Worm (Caenorhabditis elegans) whole organism, L3 larva: ENCODE data around the gene C35D10.7.
A peak's percentile ranks its signal among the peaks of the same experiment; 100 is the strongest.

Experiments used
- R02D3.7 ChIP-seq: fragments of 150-350 bp; optimal IDR thresholded peaks from 2 replicates; lab custom pipeline; 2014; ENCODE audit warnings: missing biosample characterization, missing genetic modification characterization
- aly-2 ChIP-seq: fragments of 150-350 bp; optimal IDR thresholded peaks from 2 replicates; lab custom pipeline; 2014; ENCODE audit warnings: missing biosample characterization, missing genetic modification characterization
- ama-1 ChIP-seq: fragments of 150-350 bp; optimal IDR thresholded peaks from 2 replicates; lab custom pipeline; 2018
- ceh-16 ChIP-seq: sonication (generic microtip); optimal IDR thresholded peaks from 2 replicates; lab custom pipeline; 2017; ENCODE audit warnings: missing biosample characterization, missing genetic modification characterization
- ceh-28 ChIP-seq: fragments of 150-350 bp; optimal IDR thresholded peaks from 2 replicates; lab custom pipeline; 2014; ENCODE audit warnings: missing biosample characterization, missing genetic modification reagents, missing genetic modification characterization
- ceh-82 ChIP-seq: fragments of 150-350 bp; optimal IDR thresholded peaks from 2 replicates; lab custom pipeline; 2014; ENCODE audit warnings: missing biosample characterization, missing genetic modification characterization
- ceh-9 ChIP-seq: sonication (generic microtip); optimal IDR thresholded peaks from 2 replicates; lab custom pipeline; 2018; ENCODE audit warnings: missing biosample characterization, missing genetic modification characterization
- daf-12 ChIP-seq: fragments of 150-350 bp; optimal IDR thresholded peaks from 2 replicates; lab custom pipeline; 2014; ENCODE audit warnings: missing biosample characterization, missing genetic modification reagents, missing genetic modification characterization
- egl-27 ChIP-seq: sonication (generic microtip); optimal IDR thresholded peaks from 4 replicates; lab custom pipeline; 2017; ENCODE audit warnings: missing biosample characterization, missing genetic modification reagents, missing genetic modification characterization
- egl-5 ChIP-seq: fragments of 150-350 bp; optimal IDR thresholded peaks from 2 replicates; lab custom pipeline; 2017; ENCODE audit warnings: missing biosample characterization, missing genetic modification reagents, missing genetic modification characterization, inconsistent platforms
- elt-1 ChIP-seq: fragments of 150-350 bp; optimal IDR thresholded peaks from 2 replicates; lab custom pipeline; 2014; ENCODE audit warnings: missing biosample characterization, missing genetic modification characterization
- elt-3 ChIP-seq, 3 experiments: fragments of 150-350 bp in 1 of 3; sonication (generic microtip) in 2 of 3; optimal IDR thresholded peaks; 2 replicates in 2 of 3; 4 replicates in 1 of 3; lab custom pipeline; 2014 to 2017; ENCODE audit warnings: missing biosample characterization in 3 of 3, missing genetic modification characterization in 3 of 3
- eor-1 ChIP-seq, 2 experiments: fragments of 150-350 bp; optimal IDR thresholded peaks; 2 replicates each; lab custom pipeline; 2014 to 2018; ENCODE audit warnings: missing biosample characterization in 2 of 2, missing genetic modification characterization in 2 of 2
- fkh-10 ChIP-seq: sonication (generic microtip); optimal IDR thresholded peaks from 2 replicates; lab custom pipeline; 2017; ENCODE audit warnings: missing biosample characterization, missing genetic modification reagents, missing genetic modification characterization
- fos-1 ChIP-seq: fragments of 150-350 bp; optimal IDR thresholded peaks from 2 replicates; lab custom pipeline; 2014; ENCODE audit warnings: missing biosample characterization, missing genetic modification characterization
- hmg-11 ChIP-seq: sonication (generic microtip); optimal IDR thresholded peaks from 2 replicates; lab custom pipeline; 2016; ENCODE audit warnings: missing genetic modification characterization, missing compliant biosample characterization
- jun-1 ChIP-seq: fragments of 150-350 bp; optimal IDR thresholded peaks from 2 replicates; lab custom pipeline; 2014; ENCODE audit warnings: missing biosample characterization, missing genetic modification reagents, missing genetic modification characterization
- lin-15B ChIP-seq: fragments of 150-350 bp; optimal IDR thresholded peaks from 2 replicates; lab custom pipeline; 2014; ENCODE audit warnings: missing biosample characterization, missing genetic modification characterization
- lin-39 ChIP-seq: fragments of 150-350 bp; optimal IDR thresholded peaks from 2 replicates; lab custom pipeline; 2018; ENCODE audit warnings: missing biosample characterization, missing genetic modification reagents, missing genetic modification characterization
- lsy-12 ChIP-seq: sonication (generic microtip); optimal IDR thresholded peaks from 2 replicates; lab custom pipeline; 2016; ENCODE audit warnings: mild to moderate bottlenecking, missing genetic modification characterization, missing compliant biosample characterization
- mdl-1 ChIP-seq: fragments of 150-350 bp; optimal IDR thresholded peaks from 2 replicates; lab custom pipeline; 2014; ENCODE audit warnings: missing biosample characterization, missing genetic modification characterization
- mml-1 ChIP-seq: fragments of 150-350 bp; sonication (generic microtip); optimal IDR thresholded peaks from 3 replicates; lab custom pipeline; 2014; ENCODE audit warnings: missing biosample characterization, missing genetic modification characterization
- nfya-1 ChIP-seq: sonication (generic microtip); optimal IDR thresholded peaks from 2 replicates; lab custom pipeline; 2017; ENCODE audit warnings: missing genetic modification characterization, mild to moderate bottlenecking, missing compliant biosample characterization, antibody characterized with exemption, moderate library complexity; ENCODE audit not compliant: insufficient read depth
- nhr-11 ChIP-seq: fragments of 150-350 bp; optimal IDR thresholded peaks from 2 replicates; lab custom pipeline; 2014; ENCODE audit warnings: missing biosample characterization, missing genetic modification characterization
- nhr-12 ChIP-seq: fragments of 150-350 bp; optimal IDR thresholded peaks from 2 replicates; lab custom pipeline; 2014; ENCODE audit warnings: missing biosample characterization, missing genetic modification characterization
- nhr-23 ChIP-seq: fragments of 150-350 bp; optimal IDR thresholded peaks from 2 replicates; lab custom pipeline; 2014; ENCODE audit warnings: missing biosample characterization, missing genetic modification reagents, missing genetic modification characterization
- nhr-237 ChIP-seq: fragments of 150-350 bp; optimal IDR thresholded peaks from 2 replicates; lab custom pipeline; 2014; ENCODE audit warnings: missing biosample characterization, missing genetic modification characterization
- nhr-25 ChIP-seq: sonication (generic microtip); optimal IDR thresholded peaks from 2 replicates; lab custom pipeline; 2017; ENCODE audit warnings: missing biosample characterization, missing genetic modification characterization
- nhr-43 ChIP-seq: sonication (generic microtip); optimal IDR thresholded peaks from 2 replicates; lab custom pipeline; 2016; ENCODE audit warnings: mild to moderate bottlenecking, missing genetic modification characterization, missing compliant biosample characterization; ENCODE audit not compliant: poor library complexity, severe bottlenecking
- nhr-76 ChIP-seq: fragments of 150-350 bp; sonication (generic microtip); optimal IDR thresholded peaks from 5 replicates; lab custom pipeline; 2014; ENCODE audit warnings: missing biosample characterization, missing genetic modification characterization
- nhr-77 ChIP-seq: fragments of 150-350 bp; optimal IDR thresholded peaks from 2 replicates; lab custom pipeline; 2014; ENCODE audit warnings: missing biosample characterization, missing genetic modification characterization
- pha-4 ChIP-seq: fragments of 150-350 bp; optimal IDR thresholded peaks from 2 replicates; lab custom pipeline; 2014; ENCODE audit warnings: missing biosample characterization, missing genetic modification reagents, missing genetic modification characterization
- pqm-1 ChIP-seq: fragments of 150-350 bp; optimal IDR thresholded peaks from 2 replicates; lab custom pipeline; 2017; ENCODE audit warnings: missing biosample characterization, missing genetic modification characterization, inconsistent platforms
- sea-2 ChIP-seq: fragments of 150-350 bp; sonication (generic microtip); optimal IDR thresholded peaks from 4 replicates; lab custom pipeline; 2014; ENCODE audit warnings: missing biosample characterization, missing genetic modification reagents, missing genetic modification characterization
- skn-1 ChIP-seq: fragments of 150-350 bp; optimal IDR thresholded peaks from 2 replicates; lab custom pipeline; 2014; ENCODE audit warnings: missing biosample characterization, missing genetic modification characterization
- snpc-4 ChIP-seq: fragments of 150-350 bp; optimal IDR thresholded peaks from 2 replicates; lab custom pipeline; 2014; ENCODE audit warnings: missing biosample characterization, missing genetic modification characterization
- tbx-2 ChIP-seq: sonication (generic microtip); optimal IDR thresholded peaks from 2 replicates; lab custom pipeline; 2016; ENCODE audit warnings: mild to moderate bottlenecking, missing genetic modification characterization, missing compliant biosample characterization
- unc-62 ChIP-seq: fragments of 150-350 bp; sonication (generic microtip); optimal IDR thresholded peaks from 4 replicates; lab custom pipeline; 2014; ENCODE audit warnings: missing biosample characterization, missing genetic modification reagents, missing genetic modification characterization
- ztf-11 ChIP-seq: fragments of 150-350 bp; optimal IDR thresholded peaks from 2 replicates; lab custom pipeline; 2014; ENCODE audit warnings: missing biosample characterization, missing genetic modification characterization
- ztf-4 ChIP-seq: fragments of 150-350 bp; optimal IDR thresholded peaks from 2 replicates; lab custom pipeline; 2014; ENCODE audit warnings: missing biosample characterization, missing genetic modification characterization

C35D10.7 gene

DNA sequence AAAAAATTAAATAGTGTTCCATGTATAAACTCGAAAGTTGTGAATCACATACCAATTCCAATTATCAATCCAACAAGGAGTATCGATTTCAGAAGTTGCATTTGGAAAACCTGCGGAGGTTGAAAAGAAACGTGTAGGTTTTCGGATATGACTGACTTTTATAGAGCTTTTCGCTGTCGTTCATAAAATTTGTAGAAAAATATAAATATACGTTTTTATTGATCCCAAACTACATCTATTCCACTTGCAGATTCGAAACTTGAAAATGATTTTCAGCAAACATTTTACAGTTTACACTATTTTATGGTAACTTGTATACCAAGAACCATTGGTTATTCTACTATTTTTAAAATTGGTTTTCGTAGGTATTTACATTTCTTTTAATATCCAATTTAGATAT is 13.8 kb upstream of the C35D10.7 start, which contains the start of gene clec-156:
Gene clec-156, minus strand, starts transcription at position 101 of the 400 bp plus-strand sequence.
- TF ChIP-seq nfya-1 (tag; lab: Kevin White, UChicago) (no peak), nhr-43 (tag; lab: Kevin White, UChicago) (no peak), tbx-2 (tag; lab: Kevin White, UChicago) (no peak), ztf-11 (no peak), nhr-77 (no peak), lin-15B (tag; lab: Kevin White, UChicago) (no peak), eor-1 (tag; optimal IDR thresholded peaks at IDR 0.05; lab: Kevin White, UChicago) (no peak), snpc-4 (tag; lab: Kevin White, UChicago) (no peak), nhr-25 (no peak), ceh-28 (tag; lab: Kevin White, UChicago) (no peak), nhr-23 (tag; lab: Kevin White, UChicago) (no peak), fkh-10 (no peak), sea-2 (GFP tag; lab: Kevin White, UChicago) (no peak), aly-2 (tag; lab: Kevin White, UChicago) (no peak), hmg-11 (tag; lab: Kevin White, UChicago) (no peak), daf-12 (tag; lab: Kevin White, UChicago) (no peak)

DNA sequence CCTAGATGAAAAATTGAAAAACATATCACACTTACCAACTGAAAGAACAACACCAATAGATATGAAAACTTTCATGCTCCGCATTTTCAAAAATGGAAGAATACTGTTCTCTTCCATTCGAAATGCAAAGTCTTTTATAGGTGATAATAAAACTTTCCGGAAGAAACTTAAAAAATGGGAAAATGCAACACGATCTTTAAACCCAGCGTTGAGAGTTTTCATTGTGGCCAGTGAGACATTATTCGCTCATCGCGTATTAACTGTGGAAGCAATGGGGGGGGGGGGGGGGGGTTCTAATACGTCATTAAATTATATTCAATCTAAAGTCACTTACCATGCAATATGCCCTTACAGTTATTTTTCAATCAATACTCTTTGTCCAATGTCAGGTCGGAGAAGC is 11.7 kb upstream of the C35D10.7 start, which contains the start of the genes clec-157 and fkh-5:
Gene clec-157, minus strand, starts transcription at position 101 of the 400 bp plus-strand sequence.
Gene fkh-5, plus strand, starts transcription at position 336 of the 400 bp plus-strand sequence.
- TF ChIP-seq nhr-76 (no peak), nfya-1 (tag; lab: Kevin White, UChicago) (no peak), lsy-12 (no peak), unc-62 (GFP tag; lab: Kevin White, UChicago) (no peak), nhr-23 (tag; lab: Kevin White, UChicago) (no peak), nhr-43 (tag; lab: Kevin White, UChicago) (no peak), fkh-10 (no peak), ceh-82 (tag; lab: Kevin White, UChicago) (no peak), nhr-25 (no peak), hmg-11 (tag; lab: Kevin White, UChicago) (no peak), eor-1 (tag; optimal IDR thresholded peaks at IDR 0.05; lab: Kevin White, UChicago) (no peak), elt-3 (tag; optimal IDR thresholded peaks at IDR 0.05; lab: Kevin White, UChicago) (no peak), nhr-11 (tag; lab: Kevin White, UChicago) (no peak), pqm-1 (tag; lab: Kevin White, UChicago) (no peak), ztf-4 (tag; lab: Kevin White, UChicago) (no peak), nhr-12 (tag; lab: Kevin White, UChicago) (no peak), fos-1 (tag; lab: Kevin White, UChicago) (no peak), pha-4 (tag; lab: Kevin White, UChicago) (no peak), ceh-16 (tag; lab: Kevin White, UChicago) (no peak)

DNA sequence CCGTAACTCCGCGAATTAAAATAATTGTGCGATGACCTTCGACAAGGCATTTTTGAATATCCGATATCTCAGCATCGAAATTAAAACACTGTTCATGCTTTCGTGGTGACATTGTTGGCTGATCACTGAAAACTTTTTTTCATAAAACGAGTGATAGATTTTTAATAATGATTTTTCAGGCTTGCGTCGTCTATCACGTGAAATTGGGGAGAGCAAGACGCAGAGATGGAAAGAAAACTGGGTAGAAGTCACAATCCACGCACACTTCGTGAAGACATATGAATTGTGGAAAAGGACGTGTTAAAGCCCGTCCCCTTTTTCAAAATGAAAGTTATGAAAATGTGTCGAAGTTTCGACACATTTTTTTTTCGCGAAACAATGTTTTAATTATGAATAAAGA is 6.3 kb upstream of the C35D10.7 start, which contains the start of gene nonu-1:
Gene nonu-1, minus strand, starts transcription at position 169 of the 400 bp plus-strand sequence.
- no peak for TF ChIP-seq egl-27 (tag; lab: Kevin White, UChicago)
- no peak for TF ChIP-seq pha-4 (tag; lab: Kevin White, UChicago)
- TF ChIP-seq nhr-43 (tag; lab: Kevin White, UChicago), result no peak
- no peak for TF ChIP-seq hmg-11 (tag; lab: Kevin White, UChicago)
- TF ChIP-seq nhr-23 (tag; lab: Kevin White, UChicago), result no peak
- no peak for TF ChIP-seq nhr-12 (tag; lab: Kevin White, UChicago)
- TF ChIP-seq nfya-1 (tag; lab: Kevin White, UChicago), result no peak
- TF ChIP-seq fos-1 (tag; lab: Kevin White, UChicago), result no peak
- TF ChIP-seq snpc-4 (tag; lab: Kevin White, UChicago), result no peak
- TF ChIP-seq nhr-77, result no peak
- TF ChIP-seq tbx-2 (tag; lab: Kevin White, UChicago), result no peak

DNA sequence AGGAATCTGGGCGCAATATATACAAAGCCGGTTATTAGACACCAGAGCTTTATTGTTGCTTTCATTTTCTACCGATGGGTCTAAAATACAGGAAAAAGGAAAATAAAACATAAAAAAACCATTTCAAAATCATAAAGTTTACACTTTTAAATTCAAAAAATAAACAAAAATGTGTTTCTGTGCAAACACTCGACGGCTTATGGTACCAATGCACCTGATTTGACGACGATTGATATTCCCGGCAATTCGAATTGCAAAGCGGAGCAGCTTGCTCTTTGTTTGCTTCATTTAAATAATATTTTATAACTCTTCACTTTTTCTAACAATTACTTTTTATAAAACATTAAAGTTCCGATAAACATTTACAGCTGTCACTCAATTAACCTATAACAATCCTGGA is 5.9 kb upstream of the C35D10.7 start, which contains the start of gene F26A1.1:
Gene F26A1.1, plus strand, starts transcription at position 369 of the 400 bp plus-strand sequence.
- TF ChIP-seq jun-1 (tag; lab: Kevin White, UChicago) (no peak), lsy-12 (no peak), skn-1 (tag; lab: Kevin White, UChicago) (peak; percentile 45), ama-1 (lab: Kevin White, UChicago) (no peak), elt-1 (tag; lab: Kevin White, UChicago) (no peak), R02D3.7 (no peak), pha-4 (tag; lab: Kevin White, UChicago) (peak; percentile 71), lin-15B (tag; lab: Kevin White, UChicago) (peak; percentile 24), nhr-77 (no peak), nhr-237 (no peak), mdl-1 (tag; lab: Kevin White, UChicago) (no peak), nfya-1 (tag; lab: Kevin White, UChicago) (peak; percentile 31), ceh-16 (tag; lab: Kevin White, UChicago) (no peak), mml-1 (no peak), nhr-23 (tag; lab: Kevin White, UChicago) (no peak), daf-12 (tag; lab: Kevin White, UChicago) (no peak), ceh-28 (tag; lab: Kevin White, UChicago) (no peak), fos-1 (tag; lab: Kevin White, UChicago) (no peak), egl-5 (tag; lab: Kevin White, UChicago) (no peak), lin-39 (tag; lab: Kevin White, UChicago) (no peak), nhr-76 (no peak), ceh-9 (tag; lab: Kevin White, UChicago) (no peak), nhr-12 (tag; lab: Kevin White, UChicago) (no peak)
